Fruit fly (Drosophila melanogaster) S2 (cell line): ENCODE measurements around the gene UK114.

Experiments
- CG8478 ChIP-seq: fragments of >200 bp; optimal IDR thresholded peaks from 2 replicates; lab custom pipeline; 2018
- CTCF ChIP-seq, 2 experiments: fragments of >200 bp; optimal IDR thresholded peaks; 2 replicates each; lab custom pipeline; 2018

DNA sequence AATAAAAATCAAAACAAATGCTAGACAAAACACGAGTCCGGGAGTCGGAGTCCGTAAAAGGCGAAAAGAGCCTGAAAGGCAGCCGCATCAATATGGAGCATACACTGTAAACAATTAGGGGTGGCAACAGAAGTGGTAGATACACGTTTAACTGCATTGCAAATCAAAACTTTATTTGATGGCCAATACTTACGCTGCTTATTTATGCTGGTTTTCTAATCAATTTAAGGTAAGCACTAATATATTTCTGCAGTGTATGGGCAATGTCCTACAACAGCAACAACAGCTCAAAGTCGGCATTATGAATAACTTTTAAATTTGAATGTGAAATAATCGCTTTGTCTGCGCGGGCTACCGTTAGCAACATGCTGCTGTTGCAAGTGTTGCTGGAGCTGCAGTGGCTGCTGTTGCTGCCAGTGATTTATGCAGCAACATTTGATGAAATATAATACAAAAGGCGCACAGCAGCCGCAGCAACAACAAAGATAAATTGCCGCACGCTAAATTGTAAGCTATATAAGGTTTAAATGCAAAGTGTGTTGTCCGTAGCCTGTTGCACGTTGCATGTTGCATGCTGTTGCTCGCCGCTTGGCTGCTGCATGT, 1.3 kb downstream of the UK114 start:
- TF ChIP-seq CTCF (optimal IDR thresholded peaks at IDR 0.05; lab: Kevin White, UChicago) (no peak), CG8478 (lab: Kevin White, UChicago) (no peak)
